Fruit fly (Drosophila melanogaster): ENCODE results near the gene CG9917.

The CG9917 gene

dm6 chrX:16278783-16279182 lies 44.2 kb downstream of the CG9917 start (continued):
- TF ChIP-seq kay (GFP tag; optimal IDR thresholded peaks at IDR 0.05) (no peak), fu2 (GFP tag; optimal IDR thresholded peaks at IDR 0.05) (no peak), lmd (GFP tag; IDR thresholded peaks at IDR 0.05) (peak; percentile 79), pho (GFP tag; optimal IDR thresholded peaks at IDR 0.05) (no peak), gsb (GFP tag; IDR thresholded peaks at IDR 0.05) (peak; percentile 70), CG15011 (GFP tag; optimal IDR thresholded peaks at IDR 0.05) (peak; percentile 76), Doc3 (GFP tag; IDR thresholded peaks at IDR 0.05; ENCODE audit: partially characterized antibody) (no peak), CG13894 (tag; optimal IDR thresholded peaks at IDR 0.05) (peak; percentile 67), CG34422 (GFP tag; IDR thresholded peaks at IDR 0.05) (peak; percentile 82), Nf-YC (tag; optimal IDR thresholded peaks at IDR 0.05) (peak; percentile 82), CTCF (GFP tag; optimal IDR thresholded peaks at IDR 0.05) (peak; percentile 45), CG10979 (tag; optimal IDR thresholded peaks at IDR 0.05) (peak; percentile 91), CG18476 (GFP tag; optimal IDR thresholded peaks at IDR 0.05) (peak; percentile 34), ap (GFP tag; IDR thresholded peaks at IDR 0.05) (peak; percentile 73; the same call in 1 of the 2 replicates), CG31365 (tag; optimal IDR thresholded peaks at IDR 0.05) (peak; percentile 61), CG6654 (GFP tag; optimal IDR thresholded peaks at IDR 0.05) (peak; percentile 57), CG17385 (GFP tag; optimal IDR thresholded peaks at IDR 0.05) (peak; percentile 83), Opbp (GFP tag; IDR thresholded peaks at IDR 0.05; ENCODE audit: partially characterized antibody) (no peak), tio (GFP tag; optimal IDR thresholded peaks at IDR 0.05) (no peak), Oli (tag; optimal IDR thresholded peaks at IDR 0.05) (peak; percentile 86), odd (GFP tag; optimal IDR thresholded peaks at IDR 0.05) (peak; percentile 81), maf-S (GFP tag; optimal IDR thresholded peaks at IDR 0.05) (no peak), pan (optimal IDR thresholded peaks at IDR 0.05) (no peak), pan (GFP tag; optimal IDR thresholded peaks at IDR 0.05 in 1 of 2, IDR thresholded peaks at IDR 0.05 in 1 of 2) (peak in 1 of 2 experiments; percentile 86), CG7745 (tag; optimal IDR thresholded peaks at IDR 0.05) (peak; percentile 12), Dp (GFP tag; optimal IDR thresholded peaks at IDR 0.05) (no peak), Spps (tag; optimal IDR thresholded peaks at IDR 0.05) (peak; percentile 84), CG3407 (GFP tag; optimal IDR thresholded peaks at IDR 0.05) (peak; percentile 75), Mes4 (GFP tag; optimal IDR thresholded peaks at IDR 0.05) (peak; percentile 2), Ada2b (GFP tag; IDR thresholded peaks at IDR 0.05) (peak; percentile 86), CG9797 (GFP tag; optimal IDR thresholded peaks at IDR 0.05) (no peak), CG10366 (GFP tag; IDR thresholded peaks at IDR 0.05) (peak; percentile 73), psq (GFP tag; optimal IDR thresholded peaks at IDR 0.05) (no peak), ci (GFP tag; IDR thresholded peaks at IDR 0.05) (peak; percentile 95), B-H1 (GFP tag; IDR thresholded peaks at IDR 0.05) (peak; percentile 65), CG12236 (GFP tag; optimal IDR thresholded peaks at IDR 0.05) (peak; percentile 29), Sox102F (GFP tag; optimal IDR thresholded peaks at IDR 0.05) (peak; percentile 83), disco-r (GFP tag; optimal IDR thresholded peaks at IDR 0.05) (no peak), Chrac-16 (GFP tag; optimal IDR thresholded peaks at IDR 0.05) (peak; percentile 42), sens (GFP tag) (peak; percentile 87), ab (GFP tag; optimal IDR thresholded peaks at IDR 0.05) (no peak), tx (GFP tag; optimal IDR thresholded peaks at IDR 0.05) (peak; percentile 31), CG12942 (GFP tag; optimal IDR thresholded peaks at IDR 0.05) (peak; percentile 39), CG3281 (GFP tag; optimal IDR thresholded peaks at IDR 0.05) (peak; percentile 86), TFAM (GFP tag; optimal IDR thresholded peaks at IDR 0.05) (peak; percentile 51), Adf1 (GFP tag; IDR thresholded peaks at IDR 0.05) (no peak), dimm (GFP tag; IDR thresholded peaks at IDR 0.05) (peak; percentile 66), Hr51 (GFP tag; optimal IDR thresholded peaks at IDR 0.05) (peak; percentile 23 to 87), ac (GFP tag; optimal IDR thresholded peaks at IDR 0.05) (peak; percentile 82), ase (GFP tag; IDR thresholded peaks at IDR 0.05) (peak; percentile 80), CG1603 (tag; optimal IDR thresholded peaks at IDR 0.05) (peak; percentile 89), CG30020 (tag; optimal IDR thresholded peaks at IDR 0.05) (peak; percentile 53)
